Worm (Caenorhabditis elegans): Measurements from ENCODE around the gene spds-1.

- TF ChIP-seq ama-1 (optimal IDR thresholded peaks at IDR 0.05) (peak; percentile 79), B0310.2 (tag; optimal IDR thresholded peaks at IDR 0.05) (peak; percentile 24), ets-7 (tag; optimal IDR thresholded peaks at IDR 0.05) (no peak), hnd-1 (tag; optimal IDR thresholded peaks at IDR 0.05) (no peak), ceh-36 (tag; optimal IDR thresholded peaks at IDR 0.05) (no peak), sea-1 (GFP tag; conservative IDR thresholded peaks at IDR 0.05) (no peak), tra-4 (tag; optimal IDR thresholded peaks at IDR 0.05) (peak; percentile 22), tbx-11 (GFP tag; IDR thresholded peaks at IDR 0.05) (no peak), ceh-13 (GFP tag; optimal IDR thresholded peaks at IDR 0.05) (no peak), flt-1 (GFP tag; IDR thresholded peaks at IDR 0.05) (no peak), F13C5.2 (tag; optimal IDR thresholded peaks at IDR 0.05) (peak; percentile 14), hmbx-1 (tag; optimal IDR thresholded peaks at IDR 0.05) (no peak), aly-1 (tag; optimal IDR thresholded peaks at IDR 0.05) (no peak)
Observed at ce11 chrII:12787831-12788248, 18.9 kb upstream of the spds-1 start, which contains the start of gene alkb-7.
